Worm (Caenorhabditis elegans) whole organism, L4/young adult: Measurements from ENCODE around the gene F58D12.3.
"Not testable (repeated sequence)": the region's sequence is repeated elsewhere in the genome, so short reads cannot be mapped to it uniquely, and the experiment has no call there.

Experiments used
- W03F9.2 ChIP-seq: fragments of 150-350 bp; optimal IDR thresholded peaks from 2 replicates; lab custom pipeline; 2014; ENCODE audit warnings: missing biosample characterization, missing genetic modification characterization
- dao-5 ChIP-seq: sonication (generic microtip); optimal IDR thresholded peaks from 2 replicates; lab custom pipeline; 2016; ENCODE audit warnings: missing genotype, missing genetic modification characterization, moderate library complexity, missing compliant biosample characterization
- him-1 ChIP-seq: sonication (generic microtip); optimal IDR thresholded peaks from 2 replicates; lab custom pipeline; 2016; ENCODE audit warnings: missing genotype, missing genetic modification reagents, missing genetic modification characterization, missing compliant biosample characterization

F58D12.3 gene

ce11 chrV:14033649-14034048 lies 24.0 kb upstream of the F58D12.3 start, which contains the start of gene ins-10:
TSS of gene ins-10 (plus strand) at chrV:14033949.
- TF ChIP-seq him-1 (tag; lab: Kevin White, UChicago) = no peak
- TF ChIP-seq dao-5 = no peak
- TF ChIP-seq W03F9.2 (tag; lab: Kevin White, UChicago) = no peak

- not testable (repeated sequence) for TF ChIP-seq W03F9.2 (tag; lab: Kevin White, UChicago); him-1 (tag; lab: Kevin White, UChicago); dao-5
Measured at ce11 chrV:14038328-14039084, 19.1 kb upstream of the F58D12.3 start, which contains the start of gene vps-39. TSS of gene vps-39 (minus strand) at chrV:14038378.

ce11 chrV:14049274-14049673 lies 8.4 kb upstream of the F58D12.3 start, which contains the start of gene F58D12.1:
TSS of gene F58D12.1 (plus strand) at chrV:14049574.
- TF ChIP-seq him-1 (tag; lab: Kevin White, UChicago); W03F9.2 (tag; lab: Kevin White, UChicago); dao-5: not testable (repeated sequence)

ce11 chrV:14055097-14055496 lies 2.5 kb upstream of the F58D12.3 start:
- TF ChIP-seq W03F9.2 (tag; lab: Kevin White, UChicago) (peak; percentile 71), him-1 (tag; lab: Kevin White, UChicago) (peak; percentile 65)

ce11 chrV:14063980-14064379 lies 6.3 kb downstream of the F58D12.3 start:
- TF ChIP-seq dao-5 = no peak
- TF ChIP-seq him-1 (tag; lab: Kevin White, UChicago) = no peak
- no peak for TF ChIP-seq W03F9.2 (tag; lab: Kevin White, UChicago)

ce11 chrV:14064422-14064821 lies 6.8 kb downstream of the F58D12.3 start, which contains the start of gene D1086.21:
TSS of gene D1086.21 (plus strand) at chrV:14064722.
- TF ChIP-seq W03F9.2 (tag; lab: Kevin White, UChicago) (no peak), him-1 (tag; lab: Kevin White, UChicago) (no peak), dao-5 (no peak)

ce11 chrV:14067816-14068296 lies 10.2 kb downstream of the F58D12.3 start, which contains the start of gene D1086.17:
TSS of gene D1086.17 (plus strand) at chrV:14067866.
- TF ChIP-seq dao-5 = no peak
- TF ChIP-seq W03F9.2 (tag; lab: Kevin White, UChicago) = no peak
- no peak for TF ChIP-seq him-1 (tag; lab: Kevin White, UChicago)

ce11 chrV:14069899-14070298 lies 12.3 kb downstream of the F58D12.3 start:
- TF ChIP-seq dao-5 = no peak
- TF ChIP-seq him-1 (tag; lab: Kevin White, UChicago) = no peak
- no peak for TF ChIP-seq W03F9.2 (tag; lab: Kevin White, UChicago)

- TF ChIP-seq W03F9.2 (tag; lab: Kevin White, UChicago) (no peak), dao-5 (no peak), him-1 (tag; lab: Kevin White, UChicago) (no peak)
Measured at ce11 chrV:14074160-14074559, 16.5 kb downstream of the F58D12.3 start, which contains the start of gene D1086.11. TSS of gene D1086.11 (plus strand) at chrV:14074460.

- no peak for TF ChIP-seq dao-5
- TF ChIP-seq W03F9.2 (tag; lab: Kevin White, UChicago) = no peak
- no peak for TF ChIP-seq him-1 (tag; lab: Kevin White, UChicago)
Measured at ce11 chrV:14079501-14079900, 21.9 kb downstream of the F58D12.3 start, which contains the start of gene D1086.6. TSS of gene D1086.6 (plus strand) at chrV:14079801.

- TF ChIP-seq W03F9.2 (tag; lab: Kevin White, UChicago) (no peak), dao-5 (no peak), him-1 (tag; lab: Kevin White, UChicago) (no peak)
Measured at ce11 chrV:14082453-14082852, 24.8 kb downstream of the F58D12.3 start, which contains the start of gene D1086.10. TSS of gene D1086.10 (plus strand) at chrV:14082753.

- no peak for TF ChIP-seq W03F9.2 (tag; lab: Kevin White, UChicago)
- no peak for TF ChIP-seq dao-5
- TF ChIP-seq him-1 (tag; lab: Kevin White, UChicago) = no peak
Measured at ce11 chrV:14083970-14084369, 26.3 kb downstream of the F58D12.3 start, which contains the start of gene D1086.7. TSS of gene D1086.7 (plus strand) at chrV:14084270.

ce11 chrV:14085589-14085988 lies 27.9 kb downstream of the F58D12.3 start, which contains the start of gene D1086.18:
TSS of gene D1086.18 (plus strand) at chrV:14085889.
- TF ChIP-seq dao-5 = no peak
- no peak for TF ChIP-seq W03F9.2 (tag; lab: Kevin White, UChicago)
- TF ChIP-seq him-1 (tag; lab: Kevin White, UChicago) = no peak

ce11 chrV:14088051-14088450 lies 30.4 kb downstream of the F58D12.3 start, which contains the start of gene D1086.19:
TSS of gene D1086.19 (plus strand) at chrV:14088351.
- TF ChIP-seq W03F9.2 (tag; lab: Kevin White, UChicago) = no peak
